Fruit fly (Drosophila melanogaster) whole organism, embryonic: ENCODE results near the gene MBD-R2.

Source experiments
- NFAT ChIP-seq: fragments of 200-800 bp; sonication (Bioruptor generic); IDR thresholded peaks from 2 replicates; pipeline ENCODE4 v1.3.6; 2022; ENCODE audit warnings: missing biosample characterization, missing genetic modification characterization
- NK7.1 ChIP-seq: fragments of 200-800 bp; sonication (Bioruptor generic); optimal IDR thresholded peaks from 3 replicates; lab custom pipeline; 2016; ENCODE audit warnings: missing biosample characterization, missing genetic modification characterization
- amos ChIP-seq: fragments of 200-800 bp; sonication (Bioruptor generic); IDR thresholded peaks from 2 replicates; pipeline ENCODE4 v1.3.6; 2022; ENCODE audit warnings: missing biosample characterization, missing genetic modification characterization; ENCODE audit not compliant: partially characterized antibody

- TF ChIP-seq NFAT (GFP tag; lab: Robert Waterston, UW) (no peak), NK7.1 (GFP tag; lab: Kevin White, UChicago) (no peak), amos (GFP tag; lab: Robert Waterston, UW) (no peak)
Measured at dm6 chr3R:12365264-12365840, 9.3 kb upstream of the MBD-R2 start, which contains the start of gene GstD10.
